Worm (Caenorhabditis elegans): ENCODE results near the gene K05F1.14.

ce11 chrII:5777372-5777771 lies 15.0 kb downstream of the K05F1.14 start:
- no peak for TF ChIP-seq scrt-1 (GFP tag; IDR thresholded peaks at IDR 0.05)
- TF ChIP-seq aly-1 (tag; optimal IDR thresholded peaks at IDR 0.05), result no peak
- TF ChIP-seq ama-1 (optimal IDR thresholded peaks at IDR 0.05), result no peak
- no peak for TF ChIP-seq ets-7 (tag; optimal IDR thresholded peaks at IDR 0.05)
- TF ChIP-seq tbx-11 (GFP tag; IDR thresholded peaks at IDR 0.05), result no peak
- no peak for TF ChIP-seq hnd-1 (tag; optimal IDR thresholded peaks at IDR 0.05)
- TF ChIP-seq tra-4 (tag; optimal IDR thresholded peaks at IDR 0.05), result no peak
- TF ChIP-seq pes-1 (GFP tag; IDR thresholded peaks at IDR 0.05), result no peak
- no peak for TF ChIP-seq B0310.2 (tag; optimal IDR thresholded peaks at IDR 0.05)
- no peak for TF ChIP-seq flt-1 (GFP tag; IDR thresholded peaks at IDR 0.05)
- TF ChIP-seq ceh-36 (tag; optimal IDR thresholded peaks at IDR 0.05), result no peak
- TF ChIP-seq hmg-4 (GFP tag; optimal IDR thresholded peaks at IDR 0.05), result no peak
